Worm (Caenorhabditis elegans) whole organism, L4 larva: ENCODE results near the gene hsp-16.2.

Experiments
- F26F4.8 ChIP-seq: fragments of 200-800 bp; sonication (Bioruptor generic); conservative IDR thresholded peaks from 2 replicates; pipeline ENCODE4 v1.3.6; 2022; ENCODE audit warnings: missing genetic modification characterization, missing compliant biosample characterization
- R02D3.7 ChIP-seq: fragments of 150-350 bp; sonication (generic microtip); optimal IDR thresholded peaks from 3 replicates; lab custom pipeline; 2014; ENCODE audit warnings: missing biosample characterization, missing genetic modification characterization
- dve-1 ChIP-seq: sonication (generic microtip); optimal IDR thresholded peaks from 2 replicates; lab custom pipeline; 2017; ENCODE audit warnings: antibody characterized with exemption, mild to moderate bottlenecking, missing genetic modification characterization, missing compliant biosample characterization; ENCODE audit not compliant: insufficient read depth
- egl-27 ChIP-seq: sonication (generic microtip); optimal IDR thresholded peaks from 3 replicates; lab custom pipeline; 2017; ENCODE audit warnings: missing biosample characterization, missing genetic modification reagents, missing genetic modification characterization
- fkh-10 ChIP-seq: fragments of 150-350 bp; optimal IDR thresholded peaks from 2 replicates; lab custom pipeline; 2014; ENCODE audit warnings: missing biosample characterization, missing genetic modification reagents, missing genetic modification characterization
- nhr-25 ChIP-seq: sonication (generic microtip); optimal IDR thresholded peaks from 2 replicates; lab custom pipeline; 2017; ENCODE audit warnings: missing genetic modification characterization, mild to moderate bottlenecking, missing compliant biosample characterization, antibody characterized with exemption, moderate library complexity, borderline replicate concordance; ENCODE audit not compliant: insufficient read depth
- nhr-41 ChIP-seq: fragments of 200-800 bp; sonication (Bioruptor generic); IDR thresholded peaks from 2 replicates; pipeline ENCODE4 v1.3.6; 2022; ENCODE audit warnings: missing genetic modification reagents, missing genetic modification characterization, missing compliant biosample characterization
- snpc-4 ChIP-seq: fragments of 150-350 bp; optimal IDR thresholded peaks from 2 replicates; lab custom pipeline; 2014; ENCODE audit warnings: missing biosample characterization, missing genetic modification characterization
- spr-3 ChIP-seq: fragments of 200-800 bp; sonication (Bioruptor generic); optimal IDR thresholded peaks from 2 replicates; lab custom pipeline; 2018; ENCODE audit warnings: mild to moderate bottlenecking, missing genetic modification characterization, missing compliant biosample characterization
- vab-7 ChIP-seq: fragments of 200-800 bp; sonication (Bioruptor generic); IDR thresholded peaks from 2 replicates; pipeline ENCODE4 v1.3.6; 2022; ENCODE audit warnings: missing genetic modification reagents, missing genetic modification characterization, missing compliant biosample characterization
- zip-11 ChIP-seq: fragments of 200-800 bp; sonication (Bioruptor generic); IDR thresholded peaks from 2 replicates; pipeline ENCODE4 v1.3.6; 2022; ENCODE audit warnings: missing genetic modification characterization, missing compliant biosample characterization
- ztf-7 ChIP-seq: fragments of 150-350 bp; optimal IDR thresholded peaks from 2 replicates; lab custom pipeline; 2014; ENCODE audit warnings: missing biosample characterization, missing genetic modification characterization

ce11 chrV:1756856-1757255, 47.9 kb downstream of the hsp-16.2 start, which contains the start of gene clec-204:
- TF ChIP-seq fkh-10 = no peak
- TF ChIP-seq egl-27 (tag; lab: Kevin White, UChicago) = no peak
- no peak for TF ChIP-seq vab-7 (GFP tag; lab: Robert Waterston, UW)
- no peak for TF ChIP-seq R02D3.7 (tag; lab: Kevin White, UChicago)
- no peak for TF ChIP-seq ztf-7 (tag; lab: Kevin White, UChicago)
- no peak for TF ChIP-seq snpc-4 (tag; lab: Kevin White, UChicago)
- no peak for TF ChIP-seq nhr-41 (GFP tag; lab: Robert Waterston, UW)
- no peak for TF ChIP-seq nhr-25 (tag; lab: Kevin White, UChicago)
- TF ChIP-seq zip-11 (GFP tag; lab: Robert Waterston, UW) = no peak
- TF ChIP-seq spr-3 (GFP tag; lab: Kevin White, UChicago) = no peak
- no peak for TF ChIP-seq dve-1 (tag; lab: Kevin White, UChicago)
- no peak for TF ChIP-seq F26F4.8 (GFP tag; lab: Robert Waterston, UW)
